Fruit fly (Drosophila melanogaster): ENCODE measurements around the gene Nfs1.

Gene Nfs1

dm6 chr2L:12006397-12007330, 7.2 kb downstream of the Nfs1 start (continued):
- TF ChIP-seq stc (GFP tag; IDR thresholded peaks at IDR 0.05) (no peak), dan (GFP tag; IDR thresholded peaks at IDR 0.05) (no peak), Dll (GFP tag; IDR thresholded peaks at IDR 0.05; ENCODE audit: partially characterized antibody) (no peak), Fer2 (tag; optimal IDR thresholded peaks at IDR 0.05) (peak; percentile 86), fd3F (GFP tag; optimal IDR thresholded peaks at IDR 0.05) (peak; percentile 92), CG12236 (GFP tag; optimal IDR thresholded peaks at IDR 0.05) (no peak), schlank (tag; optimal IDR thresholded peaks at IDR 0.05) (peak; percentile 6), dpn (GFP tag; optimal IDR thresholded peaks at IDR 0.05) (peak; percentile 71 to 92), Ets65A (GFP tag) (peak; percentile 89), sisA (GFP tag; IDR thresholded peaks at IDR 0.05) (no peak), Hmr (GFP tag; optimal IDR thresholded peaks at IDR 0.05) (peak; percentile 96), CG10543 (GFP tag; optimal IDR thresholded peaks at IDR 0.05) (peak; percentile 31), YL-1 (GFP tag; optimal IDR thresholded peaks at IDR 0.05) (peak; percentile 91), wek (GFP tag; optimal IDR thresholded peaks at IDR 0.05) (no peak), GATAe (GFP tag; conservative IDR thresholded peaks at IDR 0.05) (no peak), stwl (tag; optimal IDR thresholded peaks at IDR 0.05) (no peak), esg (GFP tag; conservative IDR thresholded peaks at IDR 0.05) (no peak), pum (GFP tag; optimal IDR thresholded peaks at IDR 0.05) (peak; percentile 62), CG18476 (GFP tag; optimal IDR thresholded peaks at IDR 0.05) (peak; percentile 81), CG6854 (GFP tag; optimal IDR thresholded peaks at IDR 0.05) (peak; percentile 91), CG8944 (GFP tag; optimal IDR thresholded peaks at IDR 0.05) (peak; percentile 38), CG1602 (GFP tag; optimal IDR thresholded peaks at IDR 0.05) (peak; percentile 93), Nf-YA (GFP tag; IDR thresholded peaks at IDR 0.05) (no peak), ken (GFP tag; IDR thresholded peaks at IDR 0.05) (no peak), CrebB (tag; optimal IDR thresholded peaks at IDR 0.05) (peak; percentile 51), CG15696 (tag; optimal IDR thresholded peaks at IDR 0.05) (peak; percentile 93), Stat92E (GFP tag; optimal IDR thresholded peaks at IDR 0.05) (peak in 1 of 3 experiments; percentile 73), CG2889 (GFP tag; IDR thresholded peaks at IDR 0.05) (no peak), chm (GFP tag; IDR thresholded peaks at IDR 0.05) (no peak), dimm (GFP tag; IDR thresholded peaks at IDR 0.05) (no peak), nmo (GFP tag; optimal IDR thresholded peaks at IDR 0.05) (peak; percentile 99), CG9817 (tag; optimal IDR thresholded peaks at IDR 0.05) (peak; percentile 91), ash1 (GFP tag; optimal IDR thresholded peaks at IDR 0.05) (no peak), CG13424 (tag; optimal IDR thresholded peaks at IDR 0.05) (peak; percentile 98), lbe (GFP tag; optimal IDR thresholded peaks at IDR 0.05) (peak; percentile 73), CG42726 (GFP tag; IDR thresholded peaks at IDR 0.05; ENCODE audit: partially characterized antibody) (no peak), CG10321 (GFP tag; IDR thresholded peaks at IDR 0.05) (no peak), fd64A (GFP tag; optimal IDR thresholded peaks at IDR 0.05) (no peak), slou (GFP tag; optimal IDR thresholded peaks at IDR 0.05) (peak; percentile 89), sens-2 (GFP tag; IDR thresholded peaks at IDR 0.05) (no peak), Med (GFP tag) (peak; percentile 71), CG32767 (GFP tag; IDR thresholded peaks at IDR 0.05) (no peak), CG10959 (GFP tag; IDR thresholded peaks at IDR 0.05) (no peak), CG7271 (tag; optimal IDR thresholded peaks at IDR 0.05) (peak; percentile 81), CG12391 (tag; optimal IDR thresholded peaks at IDR 0.05) (peak; percentile 98), CG10654 (GFP tag; optimal IDR thresholded peaks at IDR 0.05) (peak; percentile 88), amos (GFP tag; IDR thresholded peaks at IDR 0.05; ENCODE audit: partially characterized antibody) (no peak), CG9609 (GFP tag; optimal IDR thresholded peaks at IDR 0.05) (peak; percentile 35), CG11695 (GFP tag; IDR thresholded peaks at IDR 0.05) (no peak)

All from whole organism, embryonic.